Worm (Caenorhabditis elegans) whole organism, late embryonic: ENCODE data around the gene T08G5.1.

Experiments
- ceh-18 ChIP-seq: sonication (generic microtip); optimal IDR thresholded peaks from 2 replicates; lab custom pipeline; 2016; ENCODE audit warnings: missing genetic modification characterization, missing compliant biosample characterization
- elt-2 ChIP-seq: sonication (generic microtip); optimal IDR thresholded peaks from 2 replicates; lab custom pipeline; 2016; ENCODE audit warnings: missing genetic modification reagents, missing genetic modification characterization, missing compliant biosample characterization
- hlh-6 ChIP-seq: sonication (generic microtip); optimal IDR thresholded peaks from 2 replicates; lab custom pipeline; 2016; ENCODE audit warnings: missing genotype, missing genetic modification characterization, missing compliant biosample characterization
- nhr-11 ChIP-seq: fragments of 150-350 bp; optimal IDR thresholded peaks from 2 replicates; lab custom pipeline; 2014; ENCODE audit warnings: missing biosample characterization, missing genetic modification characterization
- nhr-232 ChIP-seq: sonication (generic microtip); optimal IDR thresholded peaks from 2 replicates; lab custom pipeline; 2016; ENCODE audit warnings: missing genetic modification characterization, missing compliant biosample characterization
- rnt-1 ChIP-seq: sonication (generic microtip); optimal IDR thresholded peaks from 2 replicates; lab custom pipeline; 2016; ENCODE audit warnings: missing genetic modification characterization, missing compliant biosample characterization
- sox-4 ChIP-seq: sonication (generic microtip); optimal IDR thresholded peaks from 2 replicates; lab custom pipeline; 2017; ENCODE audit warnings: mild to moderate bottlenecking, missing genetic modification characterization, inconsistent platforms, missing compliant biosample characterization

- TF ChIP-seq nhr-11 (tag; lab: Kevin White, UChicago): no peak
- TF ChIP-seq ceh-18 (tag; lab: Kevin White, UChicago): no peak
- no peak for TF ChIP-seq nhr-232 (tag; lab: Kevin White, UChicago)
- no peak for TF ChIP-seq elt-2 (tag; lab: Kevin White, UChicago)
- TF ChIP-seq rnt-1 (tag; lab: Kevin White, UChicago): no peak
- TF ChIP-seq sox-4 (tag; lab: Kevin White, UChicago): no peak
- TF ChIP-seq hlh-6: no peak
These were observed 8.5 kb upstream of the T08G5.1 start for ce11 chrV:14010021-14010420.
